Worm (Caenorhabditis elegans): ENCODE data around the gene slt-1.

DNA sequence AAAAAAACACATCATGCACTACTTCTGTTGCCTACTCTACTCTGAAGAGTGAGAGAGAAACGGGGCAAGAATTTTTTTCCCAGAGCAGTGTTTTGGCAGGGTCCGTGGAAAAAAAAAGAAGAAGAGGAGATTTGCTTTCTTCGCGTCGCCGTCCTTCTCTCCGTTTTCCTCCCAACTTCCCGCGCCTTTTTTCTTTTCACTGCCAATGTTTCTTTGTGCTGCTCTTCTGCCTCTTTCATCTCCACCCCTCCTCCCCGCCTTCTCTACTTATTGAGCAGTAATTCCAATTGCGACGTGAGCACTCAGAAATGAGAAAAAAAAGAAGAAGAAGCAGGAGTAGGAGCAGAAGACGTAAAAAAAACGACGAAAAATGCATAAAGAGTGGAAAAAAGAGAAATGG lies 34.2 kb upstream of the slt-1 start:
- TF ChIP-seq nhr-28 (tag; optimal IDR thresholded peaks at IDR 0.05), result no peak
- peak; percentile 52 for TF ChIP-seq egl-13 (tag; optimal IDR thresholded peaks at IDR 0.05)
- no peak for TF ChIP-seq elt-2 (tag; optimal IDR thresholded peaks at IDR 0.05)
- no peak for TF ChIP-seq skn-1 (tag; optimal IDR thresholded peaks at IDR 0.05)

Measured in whole organism, L1 larva.